Worm (Caenorhabditis elegans): ENCODE measurements around the gene F28H7.8.
A peak's percentile ranks its signal among the peaks of the same experiment; 100 is the strongest.

F28H7.8 gene

DNA sequence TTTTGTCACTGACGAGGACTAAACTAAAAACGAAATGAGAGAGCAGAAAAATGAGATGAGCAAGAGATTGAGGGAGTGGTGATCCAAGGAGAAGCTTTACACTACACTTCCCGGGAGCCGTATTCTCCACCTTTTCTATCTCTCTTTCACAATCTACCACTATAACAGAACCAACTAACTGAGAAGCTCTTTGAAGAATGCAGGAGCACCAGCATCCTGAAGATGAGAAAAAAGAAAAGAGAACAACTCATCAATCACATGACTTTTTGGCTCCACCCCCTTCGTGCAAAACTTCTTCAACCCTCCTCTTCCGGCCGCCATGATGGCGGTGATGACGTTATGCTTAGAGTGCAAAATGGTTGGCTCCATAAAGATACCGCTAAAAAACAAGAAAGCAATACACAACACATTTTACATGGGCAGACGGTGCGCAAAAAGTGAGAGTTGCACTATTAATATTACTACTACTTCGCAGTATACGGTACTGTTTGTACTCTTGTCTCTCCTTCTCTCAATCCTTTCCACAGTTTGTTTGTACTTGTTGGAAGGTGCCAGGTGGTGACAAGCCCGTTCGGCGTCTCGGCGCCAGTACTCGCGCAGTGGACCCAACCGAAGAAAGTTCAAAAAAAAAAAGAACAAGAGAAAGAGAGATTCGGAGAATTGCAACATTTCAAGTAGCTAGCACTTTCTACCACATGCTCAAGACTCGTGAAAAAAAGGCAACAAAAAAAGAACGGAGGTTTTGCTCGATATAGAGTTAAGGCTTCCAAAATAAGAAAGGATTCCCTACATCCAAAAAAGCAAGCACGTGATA lies 39.5 kb upstream of the F28H7.8 start:
- TF ChIP-seq F13H6.1 (tag; optimal IDR thresholded peaks at IDR 0.05) (peak; percentile 51), sem-4 (tag; optimal IDR thresholded peaks at IDR 0.05) (no peak), nhr-129 (tag; optimal IDR thresholded peaks at IDR 0.05) (peak; percentile 64), unc-62 (GFP tag; optimal IDR thresholded peaks at IDR 0.05) (peak; percentile 50), alr-1 (tag; optimal IDR thresholded peaks at IDR 0.05) (no peak), ceh-82 (tag; optimal IDR thresholded peaks at IDR 0.05) (no peak), snpc-4 (tag; optimal IDR thresholded peaks at IDR 0.05) (no peak), nhr-10 (tag; optimal IDR thresholded peaks at IDR 0.05) (no peak), nhr-6 (tag; optimal IDR thresholded peaks at IDR 0.05) (no peak), sma-9 (GFP tag; optimal IDR thresholded peaks at IDR 0.05) (peak; percentile 54), sma-9 (tag; optimal IDR thresholded peaks at IDR 0.05) (no peak), ceh-16 (tag; optimal IDR thresholded peaks at IDR 0.05) (no peak), mab-5 (tag; optimal IDR thresholded peaks at IDR 0.05) (peak; percentile 19), crh-2 (tag; optimal IDR thresholded peaks at IDR 0.05) (peak; percentile 19), unc-55 (GFP tag; optimal IDR thresholded peaks at IDR 0.05) (peak; percentile 47), lin-39 (tag; optimal IDR thresholded peaks at IDR 0.05) (no peak), egl-27 (tag; optimal IDR thresholded peaks at IDR 0.05) (peak; percentile 73), mdl-1 (tag; optimal IDR thresholded peaks at IDR 0.05) (peak in 1 of 2 experiments; percentile 16), ama-1 (optimal IDR thresholded peaks at IDR 0.05) (peak; percentile 52), sma-3 (GFP tag; optimal IDR thresholded peaks at IDR 0.05) (no peak), C34F6.9 (tag; optimal IDR thresholded peaks at IDR 0.05) (peak; percentile 35), blmp-1 (tag; optimal IDR thresholded peaks at IDR 0.05; ENCODE audit: insufficient read depth) (peak; percentile 53), mbf-1 (tag; optimal IDR thresholded peaks at IDR 0.05) (no peak), aly-2 (tag; optimal IDR thresholded peaks at IDR 0.05) (no peak), skn-1 (tag; optimal IDR thresholded peaks at IDR 0.05) (no peak), gmeb-1 (tag; optimal IDR thresholded peaks at IDR 0.05) (no peak), R02D3.7 (tag; optimal IDR thresholded peaks at IDR 0.05) (no peak), fos-1 (tag; optimal IDR thresholded peaks at IDR 0.05) (peak; percentile 32), nhr-21 (tag; optimal IDR thresholded peaks at IDR 0.05) (no peak), nhr-12 (tag; optimal IDR thresholded peaks at IDR 0.05) (no peak), lsy-2 (tag; optimal IDR thresholded peaks at IDR 0.05) (no peak)

DNA sequence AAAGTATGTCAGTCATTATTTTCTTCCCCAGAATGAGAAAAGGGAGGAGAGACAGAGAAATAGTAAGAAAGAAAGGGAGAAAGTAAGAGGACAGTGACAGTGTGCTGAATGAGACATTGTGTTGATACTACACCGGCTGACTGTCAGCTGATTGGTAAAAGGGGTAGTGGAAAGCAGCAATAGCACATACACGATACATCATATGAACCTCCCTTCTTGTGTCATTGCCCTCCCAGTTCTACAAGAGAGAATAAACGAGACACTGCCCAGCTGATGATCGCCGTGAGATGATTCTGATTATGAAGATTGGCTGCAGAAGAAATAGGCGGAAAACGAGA lies 39.0 kb upstream of the F28H7.8 start:
- TF ChIP-seq blmp-1 (tag; optimal IDR thresholded peaks at IDR 0.05; ENCODE audit: insufficient read depth) (peak; percentile 93), nhr-21 (tag; optimal IDR thresholded peaks at IDR 0.05) (peak; percentile 81), elt-1 (tag; optimal IDR thresholded peaks at IDR 0.05) (no peak), dmd-4 (tag; optimal IDR thresholded peaks at IDR 0.05) (no peak), mdl-1 (tag; optimal IDR thresholded peaks at IDR 0.05) (peak in 1 of 2 experiments; percentile 76), ceh-16 (tag; optimal IDR thresholded peaks at IDR 0.05) (peak; percentile 15), skn-1 (tag; optimal IDR thresholded peaks at IDR 0.05) (peak; percentile 9), alr-1 (tag; optimal IDR thresholded peaks at IDR 0.05) (no peak), unc-62 (GFP tag; optimal IDR thresholded peaks at IDR 0.05) (no peak), R02D3.7 (tag; optimal IDR thresholded peaks at IDR 0.05) (no peak), unc-55 (GFP tag; optimal IDR thresholded peaks at IDR 0.05) (no peak), mab-5 (tag; optimal IDR thresholded peaks at IDR 0.05) (no peak), nhr-11 (tag; optimal IDR thresholded peaks at IDR 0.05) (no peak), mbf-1 (tag; optimal IDR thresholded peaks at IDR 0.05) (no peak), lin-13 (GFP tag; optimal IDR thresholded peaks at IDR 0.05) (no peak), ztf-4 (tag; optimal IDR thresholded peaks at IDR 0.05) (no peak), sem-4 (tag; optimal IDR thresholded peaks at IDR 0.05) (peak; percentile 27), peb-1 (tag; optimal IDR thresholded peaks at IDR 0.05) (no peak), nhr-12 (tag; optimal IDR thresholded peaks at IDR 0.05) (no peak), zag-1 (tag; optimal IDR thresholded peaks at IDR 0.05) (no peak), lin-39 (tag; optimal IDR thresholded peaks at IDR 0.05) (no peak), ztf-1 (GFP tag; conservative IDR thresholded peaks at IDR 0.05) (no peak), gmeb-1 (tag; optimal IDR thresholded peaks at IDR 0.05) (peak; percentile 41), Y55F3AM.14 (GFP tag; optimal IDR thresholded peaks at IDR 0.05) (peak; percentile 94), F13H6.1 (tag; optimal IDR thresholded peaks at IDR 0.05) (peak; percentile 49), nhr-129 (tag; optimal IDR thresholded peaks at IDR 0.05) (peak; percentile 97), nhr-10 (tag; optimal IDR thresholded peaks at IDR 0.05) (no peak), lsy-2 (tag; optimal IDR thresholded peaks at IDR 0.05) (peak in 1 of 2 experiments; percentile 44), lin-11 (tag; optimal IDR thresholded peaks at IDR 0.05) (no peak), crh-2 (tag; optimal IDR thresholded peaks at IDR 0.05) (peak; percentile 65), ama-1 (optimal IDR thresholded peaks at IDR 0.05) (peak; percentile 67), snpc-4 (tag; optimal IDR thresholded peaks at IDR 0.05) (no peak), nhr-77 (tag; optimal IDR thresholded peaks at IDR 0.05) (no peak), sma-9 (GFP tag; optimal IDR thresholded peaks at IDR 0.05) (peak; percentile 93), sma-9 (tag; optimal IDR thresholded peaks at IDR 0.05) (no peak), unc-39 (tag; optimal IDR thresholded peaks at IDR 0.05) (no peak), nhr-6 (tag; optimal IDR thresholded peaks at IDR 0.05) (peak; percentile 52), nhr-237 (tag; optimal IDR thresholded peaks at IDR 0.05) (no peak), ztf-11 (tag; optimal IDR thresholded peaks at IDR 0.05) (no peak), fos-1 (tag; optimal IDR thresholded peaks at IDR 0.05) (peak; percentile 43), nhr-23 (tag; optimal IDR thresholded peaks at IDR 0.05) (no peak), C34F6.9 (tag; optimal IDR thresholded peaks at IDR 0.05) (peak; percentile 73), egl-27 (tag; optimal IDR thresholded peaks at IDR 0.05) (no peak), nhr-25 (tag; optimal IDR thresholded peaks at IDR 0.05) (peak; percentile 90), ceh-82 (tag; optimal IDR thresholded peaks at IDR 0.05) (no peak), aly-2 (tag; optimal IDR thresholded peaks at IDR 0.05) (no peak)

Measured in whole organism, L2 larva.